Worm (Caenorhabditis elegans) whole organism, late embryonic: Measurements from ENCODE around the gene C18H7.7.
A peak's percentile ranks its signal among the peaks of the same experiment; 100 is the strongest.

Experiments used
- C08G9.2 ChIP-seq: sonication (generic microtip); optimal IDR thresholded peaks from 2 replicates; lab custom pipeline; 2016; ENCODE audit warnings: mild to moderate bottlenecking, missing genetic modification characterization, moderate library complexity, missing compliant biosample characterization
- F13H6.1 ChIP-seq: sonication (generic microtip); optimal IDR thresholded peaks from 2 replicates; lab custom pipeline; 2016; ENCODE audit warnings: missing genetic modification characterization, missing compliant biosample characterization
- K02D7.2 ChIP-seq: sonication (generic microtip); optimal IDR thresholded peaks from 2 replicates; lab custom pipeline; 2017; ENCODE audit warnings: mild to moderate bottlenecking, missing genetic modification characterization, missing compliant biosample characterization
- T23F11.4 ChIP-seq: fragments of 200-800 bp; sonication (Bioruptor generic); optimal IDR thresholded peaks from 2 replicates; lab custom pipeline; 2018; ENCODE audit warnings: mild to moderate bottlenecking, missing genetic modification characterization, missing compliant biosample characterization
- ahr-1 ChIP-seq: sonication (generic microtip); optimal IDR thresholded peaks from 2 replicates; lab custom pipeline; 2016; ENCODE audit warnings: missing genetic modification characterization, missing compliant biosample characterization
- ceh-14 ChIP-seq: sonication (generic microtip); optimal IDR thresholded peaks from 2 replicates; lab custom pipeline; 2016; ENCODE audit warnings: missing genotype, missing genetic modification characterization, missing compliant biosample characterization
- ceh-19 ChIP-seq: fragments of 200-800 bp; sonication (Bioruptor generic); optimal IDR thresholded peaks from 2 replicates; lab custom pipeline; 2018; ENCODE audit warnings: mild to moderate bottlenecking, missing genetic modification characterization, missing compliant biosample characterization
- ceh-24 ChIP-seq: sonication (generic microtip); optimal IDR thresholded peaks from 2 replicates; lab custom pipeline; 2016; ENCODE audit warnings: mild to moderate bottlenecking, missing genetic modification characterization, missing compliant biosample characterization
- ceh-48 ChIP-seq: sonication (generic microtip); optimal IDR thresholded peaks from 2 replicates; lab custom pipeline; 2016; ENCODE audit warnings: missing genetic modification characterization, inconsistent platforms, missing compliant biosample characterization
- ceh-6 ChIP-seq: fragments of 200-800 bp; sonication (Bioruptor generic); optimal IDR thresholded peaks from 2 replicates; lab custom pipeline; 2018; ENCODE audit warnings: mild to moderate bottlenecking, missing genetic modification characterization, missing compliant biosample characterization
- ceh-9 ChIP-seq: sonication (generic microtip); optimal IDR thresholded peaks from 2 replicates; lab custom pipeline; 2016; ENCODE audit warnings: mild to moderate bottlenecking, missing genetic modification characterization, inconsistent platforms, missing compliant biosample characterization
- dmd-4 ChIP-seq: sonication (generic microtip); optimal IDR thresholded peaks from 2 replicates; lab custom pipeline; 2016; ENCODE audit warnings: borderline replicate concordance, missing genetic modification characterization, missing compliant biosample characterization
- dve-1 ChIP-seq: sonication (generic microtip); optimal IDR thresholded peaks from 2 replicates; lab custom pipeline; 2017; ENCODE audit warnings: antibody characterized with exemption, mild to moderate bottlenecking, missing genetic modification characterization, missing compliant biosample characterization
- elt-4 ChIP-seq: sonication (generic microtip); optimal IDR thresholded peaks from 2 replicates; lab custom pipeline; 2016; ENCODE audit warnings: missing genetic modification characterization, missing compliant biosample characterization
- ets-4 ChIP-seq: sonication (generic microtip); optimal IDR thresholded peaks from 2 replicates; lab custom pipeline; 2016; ENCODE audit warnings: missing genetic modification characterization, missing compliant biosample characterization
- eyg-1 ChIP-seq: sonication (generic microtip); optimal IDR thresholded peaks from 2 replicates; lab custom pipeline; 2016; ENCODE audit warnings: missing genotype, missing genetic modification characterization, missing compliant biosample characterization
- hlh-15 ChIP-seq: sonication (generic microtip); optimal IDR thresholded peaks from 2 replicates; lab custom pipeline; 2016; ENCODE audit warnings: missing genetic modification characterization, missing compliant biosample characterization
- hlh-30 ChIP-seq: sonication (generic microtip); optimal IDR thresholded peaks from 2 replicates; lab custom pipeline; 2017; ENCODE audit warnings: antibody characterized with exemption, missing genetic modification characterization, missing compliant biosample characterization; ENCODE audit not compliant: insufficient read depth
- hlh-6 ChIP-seq: sonication (generic microtip); optimal IDR thresholded peaks from 2 replicates; lab custom pipeline; 2016; ENCODE audit warnings: missing genotype, missing genetic modification characterization, missing compliant biosample characterization
- lin-11 ChIP-seq: fragments of 200-800 bp; sonication (Bioruptor generic); optimal IDR thresholded peaks from 2 replicates; lab custom pipeline; 2018; ENCODE audit warnings: mild to moderate bottlenecking, missing genetic modification characterization, missing compliant biosample characterization
- madf-2 ChIP-seq: sonication (generic microtip); optimal IDR thresholded peaks from 2 replicates; lab custom pipeline; 2017; ENCODE audit warnings: missing genetic modification characterization, missing compliant biosample characterization
- nfya-1 ChIP-seq: sonication (generic microtip); optimal IDR thresholded peaks from 2 replicates; lab custom pipeline; 2017; ENCODE audit warnings: missing genetic modification characterization, mild to moderate bottlenecking, missing compliant biosample characterization, antibody characterized with exemption, moderate library complexity
- nhr-11 ChIP-seq: fragments of 150-350 bp; optimal IDR thresholded peaks from 2 replicates; lab custom pipeline; 2014; ENCODE audit warnings: missing biosample characterization, missing genetic modification characterization
- nhr-232 ChIP-seq: sonication (generic microtip); optimal IDR thresholded peaks from 2 replicates; lab custom pipeline; 2016; ENCODE audit warnings: missing genetic modification characterization, missing compliant biosample characterization
- odd-2 ChIP-seq: sonication (generic microtip); optimal IDR thresholded peaks from 2 replicates; lab custom pipeline; 2017; ENCODE audit warnings: antibody characterized with exemption, mild to moderate bottlenecking, missing genetic modification characterization, missing compliant biosample characterization
- pat-9 ChIP-seq: fragments of 200-800 bp; sonication (Bioruptor generic); optimal IDR thresholded peaks from 2 replicates; lab custom pipeline; 2018; ENCODE audit warnings: mild to moderate bottlenecking, missing genetic modification characterization, moderate library complexity, missing compliant biosample characterization
- pha-4 ChIP-seq: fragments of 150-350 bp; optimal IDR thresholded peaks from 2 replicates; lab custom pipeline; 2018; ENCODE audit warnings: missing biosample characterization, missing genetic modification reagents, missing genetic modification characterization
- ref-2 ChIP-seq: sonication (generic microtip); optimal IDR thresholded peaks from 2 replicates; lab custom pipeline; 2016; ENCODE audit warnings: missing genetic modification characterization, missing compliant biosample characterization
- rnt-1 ChIP-seq: sonication (generic microtip); optimal IDR thresholded peaks from 2 replicates; lab custom pipeline; 2016; ENCODE audit warnings: missing genetic modification characterization, missing compliant biosample characterization
- sdc-2 ChIP-seq: sonication (generic microtip); optimal IDR thresholded peaks from 2 replicates; lab custom pipeline; 2016; ENCODE audit warnings: missing genotype, missing genetic modification characterization, missing compliant biosample characterization
- syd-9 ChIP-seq: sonication (generic microtip); optimal IDR thresholded peaks from 2 replicates; lab custom pipeline; 2016; ENCODE audit warnings: mild to moderate bottlenecking, missing genetic modification characterization, moderate library complexity, missing compliant biosample characterization
- ttx-3 ChIP-seq: sonication (generic microtip); optimal IDR thresholded peaks from 2 replicates; lab custom pipeline; 2016; ENCODE audit warnings: missing genetic modification reagents, missing genetic modification characterization, missing compliant biosample characterization
- unc-42 ChIP-seq: sonication (generic microtip); optimal IDR thresholded peaks from 2 replicates; lab custom pipeline; 2016; ENCODE audit warnings: missing genotype, missing genetic modification characterization, missing compliant biosample characterization
- unc-86 ChIP-seq: sonication (generic microtip); optimal IDR thresholded peaks from 2 replicates; lab custom pipeline; 2016; ENCODE audit warnings: missing genetic modification characterization, missing compliant biosample characterization
- zip-5 ChIP-seq: sonication (generic microtip); optimal IDR thresholded peaks from 2 replicates; lab custom pipeline; 2016; ENCODE audit warnings: missing genetic modification characterization, missing compliant biosample characterization
- ztf-16 ChIP-seq: sonication (generic microtip); optimal IDR thresholded peaks from 2 replicates; lab custom pipeline; 2017; ENCODE audit warnings: missing genetic modification characterization, missing compliant biosample characterization

Gene C18H7.7

DNA sequence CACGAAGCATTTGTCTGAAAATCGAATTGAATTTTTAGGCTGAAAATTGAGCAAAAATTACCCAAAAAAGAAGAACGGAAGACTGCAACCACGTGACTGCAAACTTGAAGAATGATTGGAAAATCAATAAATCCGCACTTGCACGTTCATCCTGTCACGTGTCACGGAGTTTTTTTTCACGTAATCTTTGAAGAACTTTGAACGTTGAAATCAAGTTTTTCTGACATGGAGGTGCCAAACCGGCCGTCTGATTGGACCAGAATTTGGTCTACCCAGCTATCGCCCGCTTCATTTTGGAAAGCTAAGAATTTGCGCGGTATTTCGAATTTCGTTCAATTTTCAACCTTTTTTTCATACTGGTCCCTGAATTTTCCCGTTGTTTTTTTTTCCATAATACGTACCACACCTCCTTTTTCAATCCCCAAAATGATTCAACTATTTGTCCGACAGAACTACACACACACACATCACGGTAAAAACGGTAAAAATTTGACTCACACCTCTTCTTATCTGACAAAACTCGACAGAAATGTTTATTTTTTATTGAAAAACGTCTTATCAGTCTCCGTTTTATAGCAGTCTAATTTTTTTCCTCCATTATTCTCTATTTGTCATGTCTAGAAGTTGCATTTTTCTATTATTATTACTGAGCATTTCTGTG lies at the start of gene C18H7.7, which contains the start of gene C18H7.11:
Gene C18H7.7 (minus strand): TSS at position 101 of the 661 bp plus-strand sequence.
Gene C18H7.11 (plus strand): TSS at position 611 of the 661 bp plus-strand sequence.
- no peak for TF ChIP-seq nhr-232 (tag; lab: Kevin White, UChicago)
- peak; percentile 9 for TF ChIP-seq hlh-30 (tag; lab: Kevin White, UChicago)
- TF ChIP-seq ref-2 (tag; lab: Kevin White, UChicago), result no peak

DNA sequence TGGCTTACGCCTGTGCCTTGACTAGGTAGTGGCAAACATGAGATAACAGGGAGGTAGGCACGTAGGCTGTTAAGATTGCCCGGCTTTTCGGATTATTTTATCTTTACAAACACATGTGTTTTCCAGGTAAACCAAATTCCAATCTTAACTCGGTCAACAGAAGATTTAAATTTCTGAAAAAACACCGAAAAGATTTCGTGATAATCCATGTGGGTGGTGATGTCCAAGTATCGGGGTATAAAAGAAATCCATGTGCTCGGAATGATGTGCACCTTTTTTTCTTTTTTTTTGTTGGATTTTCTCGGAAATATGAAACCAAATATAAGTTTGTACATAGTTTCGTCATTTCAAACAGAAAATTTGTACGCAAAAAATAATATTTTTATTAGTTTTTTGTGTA lies 47.3 kb upstream of the C18H7.7 start:
- TF ChIP-seq hlh-30 (tag; lab: Kevin White, UChicago), result no peak
- TF ChIP-seq, all 69 proteins: peak for 0

ce11 chrIV:639167-639566 lies 43.0 kb upstream of the C18H7.7 start:
- TF ChIP-seq ztf-16 (tag; lab: Kevin White, UChicago) (no peak), odd-2 (tag; lab: Kevin White, UChicago) (no peak), ceh-19 (no peak)

ce11 chrIV:633565-633964 lies 37.4 kb upstream of the C18H7.7 start:
- TF ChIP-seq ceh-9, result no peak
- no peak for TF ChIP-seq hlh-15
- no peak for TF ChIP-seq pha-4
- no peak for TF ChIP-seq sdc-2 (tag; lab: Kevin White, UChicago)

- TF ChIP-seq lin-11 (tag; lab: Kevin White, UChicago), result no peak
- no peak for TF ChIP-seq K02D7.2 (tag; lab: Kevin White, UChicago)
- TF ChIP-seq hlh-15, result no peak
- TF ChIP-seq dmd-4 (tag; lab: Kevin White, UChicago), result no peak
- no peak for TF ChIP-seq unc-86 (tag; lab: Kevin White, UChicago)
- TF ChIP-seq ceh-48, result no peak
- TF ChIP-seq syd-9 (tag; lab: Kevin White, UChicago), result no peak
- no peak for TF ChIP-seq C08G9.2 (tag; lab: Kevin White, UChicago)
- no peak for TF ChIP-seq zip-5
- no peak for TF ChIP-seq nfya-1 (tag; lab: Kevin White, UChicago)
- no peak for TF ChIP-seq rnt-1 (tag; lab: Kevin White, UChicago)
- TF ChIP-seq T23F11.4, result no peak
- TF ChIP-seq, all 69 proteins: peak for 0
Observed at ce11 chrIV:631869-632268, 35.7 kb upstream of the C18H7.7 start.

ce11 chrIV:630598-630997 lies 34.4 kb upstream of the C18H7.7 start:
- TF ChIP-seq madf-2 (tag; lab: Kevin White, UChicago) (no peak), unc-42 (tag; lab: Kevin White, UChicago) (no peak), ahr-1 (tag; lab: Kevin White, UChicago) (no peak), pat-9 (tag; lab: Kevin White, UChicago) (no peak), elt-4 (no peak), ttx-3 (tag; lab: Kevin White, UChicago) (no peak), eyg-1 (tag; lab: Kevin White, UChicago) (no peak), nhr-11 (tag; lab: Kevin White, UChicago) (no peak), ceh-14 (tag; lab: Kevin White, UChicago) (no peak), F13H6.1 (tag; lab: Kevin White, UChicago) (no peak), syd-9 (tag; lab: Kevin White, UChicago) (no peak), hlh-6 (tag; lab: Kevin White, UChicago) (no peak), ets-4 (tag; lab: Kevin White, UChicago) (no peak), lin-11 (tag; lab: Kevin White, UChicago) (no peak), dve-1 (no peak), ceh-6 (GFP tag; lab: Kevin White, UChicago) (no peak), ceh-24 (tag; lab: Kevin White, UChicago) (no peak), unc-86 (tag; lab: Kevin White, UChicago) (no peak)
